Worm (Caenorhabditis elegans) whole organism, early embryonic: ENCODE measurements around the gene bath-30.

Experiments
- F13C5.2 ChIP-seq: sonication (generic microtip); optimal IDR thresholded peaks from 2 replicates; lab custom pipeline; 2017; ENCODE audit warnings: mild to moderate bottlenecking, missing genetic modification characterization, inconsistent platforms, missing compliant biosample characterization
- aly-1 ChIP-seq: sonication (generic microtip); optimal IDR thresholded peaks from 2 replicates; lab custom pipeline; 2016; ENCODE audit warnings: missing genetic modification characterization, missing compliant biosample characterization
- ama-1 ChIP-seq: fragments of 150-350 bp; optimal IDR thresholded peaks from 2 replicates; lab custom pipeline; 2014
- ceh-13 ChIP-seq: fragments of 200-800 bp; sonication (Bioruptor generic); optimal IDR thresholded peaks from 2 replicates; lab custom pipeline; 2018; ENCODE audit warnings: mild to moderate bottlenecking, missing genetic modification characterization, missing compliant biosample characterization
- hmbx-1 ChIP-seq: sonication (generic microtip); optimal IDR thresholded peaks from 2 replicates; lab custom pipeline; 2016; ENCODE audit warnings: mild to moderate bottlenecking, missing genetic modification characterization, missing compliant biosample characterization
- hmg-4 ChIP-seq: fragments of 200-800 bp; sonication (Bioruptor generic); optimal IDR thresholded peaks from 2 replicates; lab custom pipeline; 2018; ENCODE audit warnings: mild to moderate bottlenecking, missing genetic modification characterization, missing compliant biosample characterization
- hnd-1 ChIP-seq: sonication (generic microtip); optimal IDR thresholded peaks from 2 replicates; lab custom pipeline; 2016; ENCODE audit warnings: missing genetic modification characterization, missing compliant biosample characterization
- scrt-1 ChIP-seq: fragments of 200-800 bp; sonication (Bioruptor generic); IDR thresholded peaks from 2 replicates; pipeline ENCODE4 v1.3.6; 2022; ENCODE audit warnings: missing genetic modification characterization, missing compliant biosample characterization
- sea-1 ChIP-seq: fragments of 200-800 bp; sonication (Bioruptor generic); conservative IDR thresholded peaks from 2 replicates; pipeline ENCODE4 v1.3.6; 2022; ENCODE audit warnings: missing genetic modification characterization, missing compliant biosample characterization
- tbx-11 ChIP-seq: fragments of 200-800 bp; sonication (Bioruptor generic); IDR thresholded peaks from 2 replicates; pipeline ENCODE4 v1.3.6; 2022; ENCODE audit warnings: missing genetic modification characterization, missing compliant biosample characterization
- tbx-37 ChIP-seq: fragments of 200-800 bp; sonication (Bioruptor generic); conservative IDR thresholded peaks from 2 replicates; pipeline ENCODE4 v1.3.6; 2022; ENCODE audit warnings: missing genetic modification reagents, missing genetic modification characterization, missing compliant biosample characterization
- tra-4 ChIP-seq: sonication (generic microtip); optimal IDR thresholded peaks from 2 replicates; lab custom pipeline; 2017; ENCODE audit warnings: missing genetic modification characterization, missing compliant biosample characterization

ce11 chrII:3376789-3377188 is 30.6 kb upstream of the bath-30 start, which contains the start of gene bath-9:
- TF ChIP-seq ama-1 (lab: Kevin White, UChicago) (no peak), aly-1 (no peak), tbx-11 (GFP tag; lab: Robert Waterston, UW) (no peak), hnd-1 (tag; lab: Kevin White, UChicago) (no peak), tbx-37 (GFP tag; lab: Robert Waterston, UW) (no peak), hmbx-1 (tag; lab: Kevin White, UChicago) (no peak), hmg-4 (GFP tag; lab: Kevin White, UChicago) (no peak), tra-4 (tag; lab: Kevin White, UChicago) (no peak), F13C5.2 (no peak), ceh-13 (GFP tag; lab: Kevin White, UChicago) (no peak), scrt-1 (GFP tag; lab: Robert Waterston, UW) (no peak), sea-1 (GFP tag; lab: Robert Waterston, UW) (no peak)
